Worm (Caenorhabditis elegans): Measurements from ENCODE around the gene srg-62.

srg-62 gene

ce11 chrV:2690478-2690877, 51.7 kb downstream of the srg-62 start:
- no peak for TF ChIP-seq cog-1 (tag; optimal IDR thresholded peaks at IDR 0.05)
- TF ChIP-seq flt-1 (GFP tag; IDR thresholded peaks at IDR 0.05), result no peak
- no peak for TF ChIP-seq ref-1 (GFP tag; conservative IDR thresholded peaks at IDR 0.05)
- TF ChIP-seq tab-1 (GFP tag; IDR thresholded peaks at IDR 0.05), result no peak
- TF ChIP-seq klf-2 (GFP tag; conservative IDR thresholded peaks at IDR 0.05), result no peak
- no peak for TF ChIP-seq med-1 (GFP tag; optimal IDR thresholded peaks at IDR 0.05; ENCODE audit: insufficient read depth)
- no peak for TF ChIP-seq T22C8.4 (GFP tag; IDR thresholded peaks at IDR 0.05)

All from whole organism, midembryonic.